Worm (Caenorhabditis elegans) whole organism, mixed stage, embryonic: ENCODE measurements around the gene gst-21.

ENCODE experiments used
- blmp-1 ChIP-seq: fragments of 150-350 bp; optimal IDR thresholded peaks from 2 replicates; lab custom pipeline; 2014; ENCODE audit warnings: missing biosample characterization, missing genetic modification characterization
- ceh-83 ChIP-seq: fragments of 200-800 bp; sonication (Bioruptor generic); optimal IDR thresholded peaks from 2 replicates; lab custom pipeline; 2018; ENCODE audit warnings: mild to moderate bottlenecking, missing genetic modification characterization, missing compliant biosample characterization
- elt-1 ChIP-seq: sonication (generic microtip); optimal IDR thresholded peaks from 2 replicates; lab custom pipeline; 2017; ENCODE audit warnings: missing genetic modification characterization, mild to moderate bottlenecking, missing compliant biosample characterization, antibody characterized with exemption, moderate library complexity, borderline replicate concordance; ENCODE audit not compliant: insufficient read depth
- hlh-1 ChIP-seq: fragments of 150-350 bp; optimal IDR thresholded peaks from 2 replicates; lab custom pipeline; 2014; ENCODE audit warnings: missing biosample characterization, missing genetic modification reagents, missing genetic modification characterization
- lin-13 ChIP-seq: fragments of 150-350 bp; optimal IDR thresholded peaks from 2 replicates; lab custom pipeline; 2014; ENCODE audit warnings: missing biosample characterization, missing genetic modification characterization
- lsy-2 ChIP-seq: fragments of 150-350 bp; optimal IDR thresholded peaks from 2 replicates; lab custom pipeline; 2014; ENCODE audit warnings: missing biosample characterization, missing genetic modification characterization
- nhr-28 ChIP-seq: fragments of 150-350 bp; optimal IDR thresholded peaks from 2 replicates; lab custom pipeline; 2014; ENCODE audit warnings: missing biosample characterization, missing genetic modification characterization
- nhr-76 ChIP-seq: sonication (generic microtip); optimal IDR thresholded peaks from 2 replicates; lab custom pipeline; 2017; ENCODE audit warnings: missing biosample characterization, missing genetic modification characterization
- pha-4 ChIP-seq: fragments of 150-350 bp; optimal IDR thresholded peaks from 2 replicates; lab custom pipeline; 2018; ENCODE audit warnings: missing biosample characterization, missing genetic modification reagents, missing genetic modification characterization
- snpc-4 ChIP-seq: fragments of 150-350 bp; optimal IDR thresholded peaks from 2 replicates; lab custom pipeline; 2014; ENCODE audit warnings: missing biosample characterization, missing genetic modification characterization
- tbx-8 ChIP-seq: fragments of 200-800 bp; sonication (Bioruptor generic); optimal IDR thresholded peaks from 2 replicates; lab custom pipeline; 2018; ENCODE audit warnings: mild to moderate bottlenecking, missing genetic modification characterization, moderate library complexity, missing compliant biosample characterization
- unc-39 ChIP-seq: fragments of 150-350 bp; optimal IDR thresholded peaks from 2 replicates; lab custom pipeline; 2014; ENCODE audit warnings: missing biosample characterization, missing genetic modification characterization

DNA sequence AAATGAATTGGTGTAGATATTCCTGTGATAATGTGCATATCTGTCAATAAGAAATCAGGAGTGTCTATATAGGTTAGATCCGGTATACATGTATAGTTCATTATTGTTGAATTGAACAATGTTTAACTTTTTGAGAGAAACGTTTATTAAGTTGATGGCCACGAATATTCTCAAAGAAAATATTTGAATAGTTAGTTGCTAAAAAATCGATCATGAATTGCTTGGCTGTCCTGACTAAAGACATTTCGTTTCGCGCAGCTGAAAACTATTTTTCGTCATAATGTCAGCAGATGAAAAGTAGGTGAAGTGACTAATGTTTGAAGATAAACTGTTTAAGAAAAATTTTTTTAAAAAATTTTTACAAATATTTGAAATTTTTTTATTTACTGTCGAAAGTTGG, 19.6 kb upstream of the gst-21 start, which contains the start of gene srh-199:
- TF ChIP-seq elt-1 (tag; lab: Kevin White, UChicago) (no peak), unc-39 (tag; lab: Kevin White, UChicago) (no peak), tbx-8 (GFP tag; lab: Kevin White, UChicago) (no peak), nhr-76 (no peak), hlh-1 (tag; lab: Kevin White, UChicago) (no peak), nhr-28 (no peak), lsy-2 (tag; lab: Kevin White, UChicago) (no peak), snpc-4 (tag; lab: Kevin White, UChicago) (no peak), ceh-83 (GFP tag; lab: Kevin White, UChicago) (no peak), lin-13 (tag; lab: Kevin White, UChicago) (no peak), blmp-1 (tag; lab: Kevin White, UChicago) (no peak), pha-4 (tag; lab: Kevin White, UChicago) (no peak)
